Worm (Caenorhabditis elegans): ENCODE measurements around the gene ZC204.6.
"Not testable (repeated sequence)": the region's sequence is repeated elsewhere in the genome, so short reads cannot be mapped to it uniquely, and the experiment has no call there.

The ZC204.6 gene

DNA sequence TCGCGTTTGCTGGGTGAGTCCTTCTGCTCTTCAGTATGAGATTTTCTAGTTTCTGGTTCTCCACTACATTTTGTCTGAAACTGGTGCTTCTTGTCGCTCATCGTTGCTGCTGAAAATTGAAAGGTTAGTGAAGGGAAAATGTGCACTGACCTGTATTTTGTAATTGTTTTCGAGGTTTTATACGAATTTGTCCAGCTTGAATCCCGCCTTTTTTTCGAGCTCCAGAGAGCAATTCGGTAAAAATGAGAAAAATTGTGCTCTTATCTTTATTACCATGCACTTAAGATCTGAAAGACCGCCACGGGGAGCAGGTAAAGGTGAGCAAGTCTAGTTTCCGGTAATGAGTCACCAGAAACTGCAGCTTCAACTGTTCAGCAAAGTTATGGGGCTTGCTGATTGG, 16.8 kb downstream of the ZC204.6 start, which contains the start of gene C08E3.15:
TSS of gene C08E3.15 (minus strand) at position 101 of the 400 bp plus-strand sequence.
- not testable (repeated sequence) for TF ChIP-seq W03F9.2, dao-5, him-1 (tag; optimal IDR thresholded peaks at IDR 0.05)

DNA sequence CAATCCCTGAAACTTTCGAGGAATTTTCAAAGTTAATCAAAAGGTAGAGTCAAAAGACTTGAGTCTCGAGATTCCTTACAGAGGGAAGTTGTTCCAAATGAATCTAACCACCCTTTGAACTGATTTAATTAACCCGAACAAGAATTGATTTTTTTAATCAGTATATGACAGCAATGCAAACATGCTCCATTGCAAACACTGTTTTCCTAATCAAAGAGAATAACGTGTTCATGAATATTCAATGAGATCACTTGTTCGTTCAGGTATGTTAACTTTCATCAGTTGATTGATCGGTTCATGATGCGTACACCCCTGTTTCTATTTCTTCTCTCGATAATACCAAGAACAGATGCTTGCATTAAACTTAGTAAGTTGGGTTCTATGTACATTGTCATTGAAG, 19.0 kb downstream of the ZC204.6 start, which contains the start of gene C08E3.14:
TSS of gene C08E3.14 (plus strand) at position 301 of the 400 bp plus-strand sequence.
- TF ChIP-seq dao-5 (tag; optimal IDR thresholded peaks at IDR 0.05) (no peak), him-1 (tag; optimal IDR thresholded peaks at IDR 0.05) (no peak), W03F9.2 (tag; optimal IDR thresholded peaks at IDR 0.05) (no peak)

DNA sequence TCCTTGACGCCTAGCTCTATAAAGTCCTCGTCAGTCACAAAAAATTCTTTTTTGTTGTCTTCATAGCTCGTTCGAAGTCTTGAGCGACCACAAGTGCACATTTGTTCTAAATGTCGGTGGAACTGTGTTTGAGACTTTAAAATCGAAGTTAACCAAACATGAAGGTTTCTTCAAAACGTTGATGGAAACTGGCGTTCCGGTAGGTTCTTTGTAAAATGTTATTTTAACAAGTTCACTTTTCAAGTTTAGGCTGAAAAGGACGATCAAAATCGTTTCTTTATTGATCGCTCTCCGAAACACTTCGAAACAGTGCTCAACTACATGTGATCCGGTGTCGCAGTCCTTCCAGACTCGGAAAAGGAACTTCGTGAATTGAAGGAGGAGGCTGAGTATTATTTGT, 20.1 kb downstream of the ZC204.6 start, which contains the start of gene fbxa-160:
TSS of gene fbxa-160 (minus strand) at position 101 of the 400 bp plus-strand sequence.
- TF ChIP-seq him-1 (tag; optimal IDR thresholded peaks at IDR 0.05) = no peak
- TF ChIP-seq dao-5 (tag; optimal IDR thresholded peaks at IDR 0.05) = no peak
- no peak for TF ChIP-seq W03F9.2 (tag; optimal IDR thresholded peaks at IDR 0.05)

DNA sequence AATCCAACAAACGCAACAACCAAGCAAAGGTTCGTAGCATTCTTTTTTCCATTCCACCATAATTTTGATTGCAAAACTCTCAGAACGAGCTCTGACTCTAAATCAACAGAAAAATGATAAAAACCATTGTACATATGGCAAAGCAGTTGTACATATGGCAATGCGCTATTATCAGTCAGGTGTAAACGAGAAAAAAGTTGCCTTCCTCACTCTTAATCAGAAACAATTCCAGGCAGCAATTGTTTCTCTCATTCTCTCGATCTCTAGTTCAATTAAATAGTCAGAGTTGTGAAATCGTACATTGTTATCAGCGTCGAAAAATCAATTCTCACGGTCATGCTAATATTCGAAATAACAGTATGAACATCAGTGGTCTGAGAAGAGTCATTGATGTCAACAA, 22.8 kb downstream of the ZC204.6 start:
- TF ChIP-seq him-1 (tag; optimal IDR thresholded peaks at IDR 0.05) (no peak), dao-5 (tag; optimal IDR thresholded peaks at IDR 0.05) (no peak), W03F9.2 (tag; optimal IDR thresholded peaks at IDR 0.05) (no peak)

DNA sequence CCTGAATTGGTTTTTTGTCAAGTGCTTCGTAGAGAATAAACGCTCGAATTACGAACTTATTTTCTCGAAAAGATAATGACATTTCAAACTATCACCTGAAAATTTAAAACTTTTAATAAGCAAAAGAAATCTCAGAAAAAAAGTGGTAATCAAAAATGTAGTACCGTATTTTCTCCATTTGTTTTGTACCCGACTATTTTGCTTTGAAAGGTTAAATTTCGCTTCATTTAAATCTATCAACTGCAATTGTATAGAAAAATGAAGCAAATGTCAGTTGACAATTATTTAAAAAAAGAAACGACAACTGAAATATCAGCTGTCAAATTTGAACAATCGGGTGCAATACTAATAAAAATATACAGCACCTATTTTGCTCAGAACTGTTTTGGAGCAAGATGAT, 23.4 kb downstream of the ZC204.6 start, which contains the start of gene fbxa-158:
TSS of gene fbxa-158 (minus strand) at position 101 of the 400 bp plus-strand sequence.
- TF ChIP-seq W03F9.2 (tag; optimal IDR thresholded peaks at IDR 0.05) (no peak), dao-5 (tag; optimal IDR thresholded peaks at IDR 0.05) (no peak), him-1 (tag; optimal IDR thresholded peaks at IDR 0.05) (no peak)

DNA sequence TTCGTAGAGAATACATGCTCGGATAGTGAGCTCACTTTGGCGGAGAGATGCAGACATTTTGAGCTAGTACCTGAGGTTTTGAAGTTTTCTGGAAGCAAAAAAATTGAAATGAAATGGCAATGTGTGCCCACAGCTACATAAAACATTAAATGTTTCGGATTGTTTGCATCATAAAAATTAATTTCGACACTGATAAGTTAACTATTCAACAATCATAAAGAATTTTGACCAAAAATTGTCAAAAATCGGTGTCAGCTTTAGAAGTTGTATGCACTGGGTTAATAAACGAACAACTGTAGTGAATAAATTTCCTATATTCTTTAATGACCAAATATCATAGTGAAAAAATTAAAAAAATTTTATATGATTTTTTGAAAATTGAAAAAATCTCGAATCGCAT, 25.7 kb downstream of the ZC204.6 start, which contains the start of gene fbxa-166:
TSS of gene fbxa-166 (minus strand) at position 101 of the 400 bp plus-strand sequence.
- TF ChIP-seq him-1 (tag; optimal IDR thresholded peaks at IDR 0.05) (no peak), W03F9.2 (tag; optimal IDR thresholded peaks at IDR 0.05) (no peak), dao-5 (tag; optimal IDR thresholded peaks at IDR 0.05) (no peak)

DNA sequence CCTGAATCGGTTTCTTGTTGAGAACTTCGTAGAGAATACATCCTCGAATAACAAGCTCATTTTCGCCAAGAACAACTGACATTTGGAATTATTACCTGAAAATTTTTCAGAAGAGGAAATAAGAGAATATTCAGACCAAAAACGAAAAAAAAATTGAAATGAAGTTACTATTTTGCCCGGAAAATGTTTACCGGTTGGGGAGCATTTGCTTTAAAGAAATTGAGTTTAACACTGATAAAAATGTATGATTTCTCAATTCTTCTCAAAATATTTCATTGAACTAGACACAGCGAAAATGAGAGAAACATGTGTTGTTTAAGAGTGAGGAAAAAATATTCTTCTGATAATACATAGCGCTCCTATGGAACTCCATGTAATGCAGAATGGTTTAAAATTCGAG, 28.2 kb downstream of the ZC204.6 start, which contains the start of gene fbxa-165:
TSS of gene fbxa-165 (minus strand) at position 101 of the 400 bp plus-strand sequence.
- TF ChIP-seq W03F9.2 (tag; optimal IDR thresholded peaks at IDR 0.05) (no peak), dao-5 (tag; optimal IDR thresholded peaks at IDR 0.05) (no peak), him-1 (tag; optimal IDR thresholded peaks at IDR 0.05) (no peak)

DNA sequence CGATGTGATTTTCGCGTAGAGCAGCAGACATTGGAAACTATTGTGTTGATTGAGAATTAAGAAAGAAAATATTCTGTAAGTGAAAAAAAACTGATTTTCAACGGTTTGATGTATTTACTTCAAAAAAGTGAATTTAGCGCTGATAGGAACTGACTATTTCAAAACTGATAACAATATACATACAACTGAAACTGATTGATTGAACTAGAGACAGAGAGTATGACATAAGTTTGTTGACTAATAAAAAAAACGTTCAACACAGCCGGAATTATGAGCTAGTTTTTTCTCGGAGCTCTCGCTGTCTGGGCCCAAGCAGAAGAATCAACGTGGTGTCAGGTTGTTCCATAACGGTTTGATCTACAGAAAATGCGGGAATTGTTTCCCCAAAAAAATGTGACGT, 30.7 kb downstream of the ZC204.6 start, which contains the start of gene fbxa-164:
TSS of gene fbxa-164 (minus strand) at position 101 of the 400 bp plus-strand sequence.
- TF ChIP-seq dao-5 (tag; optimal IDR thresholded peaks at IDR 0.05) = no peak

DNA sequence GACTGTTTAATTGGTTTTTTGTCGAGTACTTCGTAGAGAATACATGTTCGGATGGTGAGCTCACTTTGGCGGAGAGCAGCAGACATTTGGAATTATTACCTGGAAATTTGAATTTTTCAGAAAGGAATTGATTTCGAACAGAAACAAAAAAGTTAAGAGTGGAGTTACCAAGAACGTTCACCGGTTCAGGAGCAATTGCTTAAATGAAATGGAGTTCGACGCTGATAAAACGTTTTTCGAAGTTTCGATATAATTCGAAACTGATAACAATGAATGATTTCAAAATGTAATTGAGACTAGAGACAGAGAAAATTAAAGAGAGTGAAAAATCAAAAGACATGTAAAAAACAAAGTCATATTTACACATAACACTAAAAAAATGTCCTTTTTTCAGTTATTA, 34.0 kb downstream of the ZC204.6 start, which contains the start of gene fbxa-163:
TSS of gene fbxa-163 (minus strand) at position 101 of the 400 bp plus-strand sequence.
- TF ChIP-seq him-1 (tag; optimal IDR thresholded peaks at IDR 0.05) (no peak), dao-5 (tag; optimal IDR thresholded peaks at IDR 0.05) (no peak), W03F9.2 (tag; optimal IDR thresholded peaks at IDR 0.05) (no peak)

DNA sequence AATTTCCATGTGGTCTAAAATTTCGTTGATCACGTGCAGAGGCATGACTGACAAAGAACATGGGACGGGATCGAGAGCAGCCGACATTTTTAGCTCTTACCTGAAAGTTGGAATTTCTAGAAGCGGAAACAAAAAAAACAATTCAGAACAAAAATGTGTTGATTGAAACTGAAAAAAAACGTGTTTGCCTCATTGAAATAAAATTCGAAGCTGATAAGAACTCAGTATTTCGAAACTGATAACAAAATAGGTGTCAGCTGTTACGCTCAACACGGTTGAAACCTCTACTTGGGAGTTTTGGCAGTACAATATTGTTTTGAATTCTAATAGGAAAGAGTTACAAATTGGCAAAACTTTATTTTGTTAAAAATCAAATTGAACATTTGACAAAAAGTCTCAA, 35.7 kb downstream of the ZC204.6 start:
- no peak for TF ChIP-seq W03F9.2 (tag; optimal IDR thresholded peaks at IDR 0.05)
- no peak for TF ChIP-seq him-1 (tag; optimal IDR thresholded peaks at IDR 0.05)
- TF ChIP-seq dao-5 (tag; optimal IDR thresholded peaks at IDR 0.05) = no peak

DNA sequence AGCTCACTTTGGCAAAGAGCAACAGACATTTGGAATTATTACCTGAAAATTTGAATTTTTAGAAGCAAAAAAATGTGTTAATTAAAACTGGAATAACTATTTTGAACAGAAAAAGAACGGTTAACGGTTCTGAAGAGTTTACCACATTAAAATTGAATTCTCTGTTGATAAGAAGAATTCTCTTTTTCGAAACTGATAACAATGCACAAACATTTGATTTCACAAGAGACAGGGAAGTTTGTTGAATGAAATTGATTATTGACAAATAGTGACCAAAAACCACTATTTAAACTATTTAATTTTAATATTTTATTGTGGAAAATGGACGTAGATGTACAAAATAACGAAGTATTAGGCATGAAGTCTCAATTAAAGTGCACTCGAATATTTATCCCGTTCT, 37.1 kb downstream of the ZC204.6 start:
- no peak for TF ChIP-seq him-1 (tag; optimal IDR thresholded peaks at IDR 0.05)
- no peak for TF ChIP-seq dao-5 (tag; optimal IDR thresholded peaks at IDR 0.05)
- TF ChIP-seq W03F9.2 (tag; optimal IDR thresholded peaks at IDR 0.05) = no peak

DNA sequence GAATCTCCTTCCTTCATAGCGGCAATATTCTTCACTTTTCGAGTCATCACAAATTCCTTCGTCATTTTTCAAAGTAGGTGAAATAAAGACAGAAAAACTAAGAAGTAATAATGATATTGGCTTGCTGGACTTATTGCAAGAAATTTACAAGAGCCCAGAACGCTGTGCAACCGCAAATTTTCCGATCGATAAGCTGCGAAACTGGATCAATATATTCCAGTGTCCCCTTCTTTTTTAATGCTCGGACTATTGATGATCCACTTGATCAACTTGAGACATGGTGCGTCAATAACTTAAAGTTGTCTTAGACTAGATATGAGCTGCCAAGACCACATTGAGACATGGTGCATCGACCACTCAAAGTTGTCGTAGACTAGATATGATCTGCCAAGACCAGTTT, 38.5 kb downstream of the ZC204.6 start, which contains the start of gene bath-33:
TSS of gene bath-33 (minus strand) at position 101 of the 400 bp plus-strand sequence.
- TF ChIP-seq dao-5 (tag; optimal IDR thresholded peaks at IDR 0.05) = no peak
- no peak for TF ChIP-seq him-1 (tag; optimal IDR thresholded peaks at IDR 0.05)
- TF ChIP-seq W03F9.2 (tag; optimal IDR thresholded peaks at IDR 0.05) = no peak

DNA sequence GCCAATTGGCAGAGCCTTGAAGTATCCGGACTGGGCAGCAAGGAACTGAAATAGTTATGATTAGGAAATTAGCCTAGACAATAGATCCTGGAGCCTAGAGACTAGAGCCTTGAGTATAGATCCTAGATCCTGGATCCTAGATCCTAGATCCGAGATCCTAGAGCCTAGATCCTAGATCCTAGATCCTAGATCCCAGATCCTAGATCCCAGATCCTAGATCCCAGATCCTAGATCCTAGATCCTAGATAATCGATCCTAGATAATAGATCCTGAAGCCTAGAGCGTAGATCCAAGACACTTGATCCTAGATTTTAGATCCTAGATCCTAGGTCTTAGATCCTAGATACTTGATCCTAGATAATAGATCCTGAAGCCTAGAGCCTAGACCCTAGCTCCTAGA, 39.6 kb downstream of the ZC204.6 start:
- no peak for TF ChIP-seq dao-5 (tag; optimal IDR thresholded peaks at IDR 0.05)
- no peak for TF ChIP-seq W03F9.2 (tag; optimal IDR thresholded peaks at IDR 0.05)
- no peak for TF ChIP-seq him-1 (tag; optimal IDR thresholded peaks at IDR 0.05)

DNA sequence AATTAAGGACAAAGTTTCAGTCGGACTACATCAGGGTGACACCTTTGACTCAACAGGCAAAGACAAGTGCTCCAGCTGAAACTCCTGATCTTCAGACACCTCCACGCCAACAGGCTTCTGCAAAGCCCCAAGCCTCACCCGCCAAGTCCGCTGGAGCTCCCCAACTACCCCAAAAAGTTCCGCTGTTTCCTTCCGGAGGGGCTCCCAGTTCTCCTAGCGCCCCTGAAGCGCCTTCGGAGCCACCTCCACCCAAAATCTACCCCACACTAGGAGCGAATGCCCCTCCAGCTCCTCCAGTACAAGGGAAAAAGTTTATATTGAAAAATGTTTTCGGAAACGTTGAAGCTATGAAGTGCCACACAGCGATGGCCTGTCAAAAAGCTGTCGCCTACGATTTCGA, 41.6 kb downstream of the ZC204.6 start:
- TF ChIP-seq W03F9.2 (tag; optimal IDR thresholded peaks at IDR 0.05) (no peak), him-1 (tag; optimal IDR thresholded peaks at IDR 0.05) (no peak), dao-5 (tag; optimal IDR thresholded peaks at IDR 0.05) (no peak)

DNA sequence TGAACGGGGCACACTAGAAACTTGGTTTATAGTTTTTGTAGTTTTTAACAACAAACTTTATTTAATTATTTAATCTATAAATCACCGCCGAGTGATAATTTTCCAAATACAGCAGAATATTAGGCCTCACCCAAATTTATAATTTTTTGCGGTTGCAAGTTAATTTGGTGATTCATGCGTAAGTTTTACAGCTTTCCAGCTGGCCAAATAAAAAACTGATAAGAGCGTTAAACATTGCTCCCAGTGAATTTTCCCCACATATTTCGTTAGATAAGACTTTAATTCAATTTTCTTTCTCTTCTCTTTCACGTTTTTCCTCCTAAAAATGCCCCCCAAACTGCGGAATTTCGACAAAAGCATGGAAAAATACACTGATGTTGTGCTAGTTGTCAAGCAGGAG, 43.1 kb downstream of the ZC204.6 start, which contains the start of gene bath-47:
TSS of gene bath-47 (plus strand) at position 305 of the 400 bp plus-strand sequence.
- TF ChIP-seq him-1 (tag; optimal IDR thresholded peaks at IDR 0.05) (no peak), dao-5 (tag; optimal IDR thresholded peaks at IDR 0.05) (no peak), W03F9.2 (tag; optimal IDR thresholded peaks at IDR 0.05) (no peak)

Data from whole organism, L4/young adult.